Worm (Caenorhabditis elegans) whole organism, mixed stage, embryonic: ENCODE measurements around the gene cyp-33C6.

Experiments used
- bed-3 ChIP-seq: fragments of 200-800 bp; sonication (Bioruptor generic); optimal IDR thresholded peaks from 3 replicates; lab custom pipeline; 2018; ENCODE audit warnings: mild to moderate bottlenecking, missing genetic modification characterization, moderate library complexity, missing compliant biosample characterization
- blmp-1 ChIP-seq: fragments of 150-350 bp; optimal IDR thresholded peaks from 2 replicates; lab custom pipeline; 2014; ENCODE audit warnings: missing biosample characterization, missing genetic modification characterization
- ceh-39 ChIP-seq: fragments of 150-350 bp; optimal IDR thresholded peaks from 2 replicates; lab custom pipeline; 2014; ENCODE audit warnings: missing biosample characterization, missing genetic modification characterization
- ceh-43 ChIP-seq: fragments of 200-800 bp; sonication (Bioruptor generic); optimal IDR thresholded peaks from 2 replicates; lab custom pipeline; 2018; ENCODE audit warnings: mild to moderate bottlenecking, missing genetic modification characterization, moderate library complexity, missing compliant biosample characterization
- ceh-83 ChIP-seq: fragments of 200-800 bp; sonication (Bioruptor generic); optimal IDR thresholded peaks from 2 replicates; lab custom pipeline; 2018; ENCODE audit warnings: mild to moderate bottlenecking, missing genetic modification characterization, missing compliant biosample characterization
- ces-1 ChIP-seq: fragments of 150-350 bp; optimal IDR thresholded peaks from 2 replicates; lab custom pipeline; 2014; ENCODE audit warnings: missing biosample characterization, missing genetic modification reagents, missing genetic modification characterization
- cnd-1 ChIP-seq: fragments of 200-800 bp; sonication (Bioruptor generic); optimal IDR thresholded peaks from 2 replicates; lab custom pipeline; 2018; ENCODE audit warnings: mild to moderate bottlenecking, missing genetic modification characterization, missing compliant biosample characterization
- drap-1 ChIP-seq: fragments of 200-800 bp; sonication (Bioruptor generic); optimal IDR thresholded peaks from 3 replicates; lab custom pipeline; 2018; ENCODE audit warnings: mild to moderate bottlenecking, missing genetic modification characterization, missing compliant biosample characterization
- elt-1 ChIP-seq: sonication (generic microtip); optimal IDR thresholded peaks from 2 replicates; lab custom pipeline; 2017; ENCODE audit warnings: missing genetic modification characterization, mild to moderate bottlenecking, missing compliant biosample characterization, antibody characterized with exemption, moderate library complexity, borderline replicate concordance; ENCODE audit not compliant: insufficient read depth
- elt-3 ChIP-seq: fragments of 150-350 bp; optimal IDR thresholded peaks from 2 replicates; lab custom pipeline; 2014; ENCODE audit warnings: missing biosample characterization, missing genetic modification characterization
- flh-1 ChIP-seq: fragments of 200-800 bp; sonication (Bioruptor generic); optimal IDR thresholded peaks from 2 replicates; lab custom pipeline; 2018; ENCODE audit warnings: mild to moderate bottlenecking, missing genetic modification characterization, moderate library complexity, missing compliant biosample characterization
- hlh-1 ChIP-seq: fragments of 150-350 bp; optimal IDR thresholded peaks from 2 replicates; lab custom pipeline; 2014; ENCODE audit warnings: missing biosample characterization, missing genetic modification reagents, missing genetic modification characterization
- lin-13 ChIP-seq: fragments of 150-350 bp; optimal IDR thresholded peaks from 2 replicates; lab custom pipeline; 2014; ENCODE audit warnings: missing biosample characterization, missing genetic modification characterization
- lin-32 ChIP-seq: fragments of 200-800 bp; sonication (Bioruptor generic); optimal IDR thresholded peaks from 2 replicates; lab custom pipeline; 2018; ENCODE audit warnings: mild to moderate bottlenecking, missing genetic modification characterization, missing compliant biosample characterization
- lsy-2 ChIP-seq: fragments of 150-350 bp; optimal IDR thresholded peaks from 2 replicates; lab custom pipeline; 2014; ENCODE audit warnings: missing biosample characterization, missing genetic modification characterization
- mab-5 ChIP-seq: fragments of 150-350 bp; optimal IDR thresholded peaks from 2 replicates; lab custom pipeline; 2014; ENCODE audit warnings: missing biosample characterization, missing genetic modification characterization
- mls-2 ChIP-seq: sonication (generic microtip); optimal IDR thresholded peaks from 2 replicates; lab custom pipeline; 2016; ENCODE audit warnings: mild to moderate bottlenecking, missing genetic modification characterization, moderate library complexity, missing compliant biosample characterization
- nhr-12 ChIP-seq: fragments of 150-350 bp; optimal IDR thresholded peaks from 2 replicates; lab custom pipeline; 2014; ENCODE audit warnings: missing biosample characterization, missing genetic modification characterization
- nhr-2 ChIP-seq: fragments of 150-350 bp; optimal IDR thresholded peaks from 2 replicates; lab custom pipeline; 2014; ENCODE audit warnings: missing biosample characterization, missing genetic modification characterization
- nhr-237 ChIP-seq: fragments of 150-350 bp; optimal IDR thresholded peaks from 2 replicates; lab custom pipeline; 2014; ENCODE audit warnings: missing biosample characterization, missing genetic modification characterization
- nhr-28 ChIP-seq: fragments of 150-350 bp; optimal IDR thresholded peaks from 2 replicates; lab custom pipeline; 2014; ENCODE audit warnings: missing biosample characterization, missing genetic modification characterization
- nhr-76 ChIP-seq: sonication (generic microtip); optimal IDR thresholded peaks from 2 replicates; lab custom pipeline; 2017; ENCODE audit warnings: missing biosample characterization, missing genetic modification characterization
- pha-4 ChIP-seq: fragments of 150-350 bp; optimal IDR thresholded peaks from 2 replicates; lab custom pipeline; 2018; ENCODE audit warnings: missing biosample characterization, missing genetic modification reagents, missing genetic modification characterization
- sem-2 ChIP-seq: fragments of 200-800 bp; sonication (Bioruptor generic); optimal IDR thresholded peaks from 2 replicates; lab custom pipeline; 2018; ENCODE audit warnings: mild to moderate bottlenecking, missing genetic modification characterization, missing compliant biosample characterization
- snpc-4 ChIP-seq: fragments of 150-350 bp; optimal IDR thresholded peaks from 2 replicates; lab custom pipeline; 2014; ENCODE audit warnings: missing biosample characterization, missing genetic modification characterization
- sptf-1 ChIP-seq: sonication (generic microtip); optimal IDR thresholded peaks from 2 replicates; lab custom pipeline; 2017; ENCODE audit warnings: mild to moderate bottlenecking, missing genetic modification characterization, moderate library complexity, missing compliant biosample characterization
- unc-120 ChIP-seq: sonication (generic microtip); optimal IDR thresholded peaks from 2 replicates; lab custom pipeline; 2017; ENCODE audit warnings: missing genetic modification characterization, missing compliant biosample characterization; ENCODE audit not compliant: poor library complexity, severe bottlenecking
- unc-39 ChIP-seq: fragments of 150-350 bp; optimal IDR thresholded peaks from 2 replicates; lab custom pipeline; 2014; ENCODE audit warnings: missing biosample characterization, missing genetic modification characterization
- ztf-11 ChIP-seq: fragments of 150-350 bp; optimal IDR thresholded peaks from 2 replicates; lab custom pipeline; 2014; ENCODE audit warnings: missing biosample characterization, missing genetic modification characterization

The cyp-33C6 gene

ce11 chrV:2235848-2236247 lies 13.4 kb downstream of the cyp-33C6 start, which contains the start of gene cyp-33C4:
TSS of gene cyp-33C4 (plus strand) at chrV:2236140.
- TF ChIP-seq lsy-2 (tag; lab: Kevin White, UChicago) = no peak
- no peak for TF ChIP-seq nhr-237 (tag; lab: Kevin White, UChicago)
- no peak for TF ChIP-seq ceh-39 (tag; lab: Kevin White, UChicago)
- no peak for TF ChIP-seq pha-4
- no peak for TF ChIP-seq mls-2
- TF ChIP-seq ces-1 (GFP tag; lab: Kevin White, UChicago) = no peak
- TF ChIP-seq nhr-76 (tag; lab: Kevin White, UChicago) = no peak
- TF ChIP-seq unc-120 (tag; lab: Kevin White, UChicago) = no peak
- TF ChIP-seq, all 35 proteins: peak for 0

ce11 chrV:2233177-2233576 lies 16.0 kb downstream of the cyp-33C6 start, which contains the start of gene nhr-96:
TSS of gene nhr-96 (plus strand) at chrV:2233477.
- no peak for TF ChIP-seq lsy-2 (tag; lab: Kevin White, UChicago)
- TF ChIP-seq ceh-43 (GFP tag; lab: Kevin White, UChicago) = no peak
- no peak for TF ChIP-seq sem-2 (GFP tag; lab: Kevin White, UChicago)
- no peak for TF ChIP-seq cnd-1 (tag; lab: Kevin White, UChicago)
- TF ChIP-seq nhr-237 (tag; lab: Kevin White, UChicago) = no peak
- TF ChIP-seq nhr-12 = no peak
- TF ChIP-seq nhr-28 = no peak
- no peak for TF ChIP-seq lin-32 (GFP tag; lab: Kevin White, UChicago)
- no peak for TF ChIP-seq elt-1
- TF ChIP-seq hlh-1 = no peak
- no peak for TF ChIP-seq ces-1 (GFP tag; lab: Kevin White, UChicago)
- TF ChIP-seq unc-39 = no peak
- TF ChIP-seq ceh-39 (tag; lab: Kevin White, UChicago) = no peak

- TF ChIP-seq drap-1 (GFP tag; lab: Kevin White, UChicago) (no peak), ceh-43 (GFP tag; lab: Kevin White, UChicago) (no peak), mab-5 (no peak), snpc-4 (tag; lab: Kevin White, UChicago) (no peak), ztf-11 (tag; lab: Kevin White, UChicago) (no peak), sptf-1 (no peak), unc-120 (tag; lab: Kevin White, UChicago) (no peak), lin-32 (GFP tag; lab: Kevin White, UChicago) (no peak), flh-1 (GFP tag; lab: Kevin White, UChicago) (no peak), nhr-2 (no peak), pha-4 (no peak)
These were observed 18.3 kb downstream of the cyp-33C6 start, which contains the start of gene nhr-134 for ce11 chrV:2230912-2231311. TSS of gene nhr-134 (plus strand) at chrV:2231223.

- TF ChIP-seq elt-1 (no peak), bed-3 (GFP tag; lab: Kevin White, UChicago) (no peak), ces-1 (GFP tag; lab: Kevin White, UChicago) (no peak), nhr-2 (no peak), lsy-2 (tag; lab: Kevin White, UChicago) (no peak)
These were observed 20.4 kb downstream of the cyp-33C6 start, which contains the start of gene nhr-126 for ce11 chrV:2228781-2229180. TSS of gene nhr-126 (plus strand) at chrV:2229081.

- TF ChIP-seq sptf-1 = no peak
These were observed 22.3 kb downstream of the cyp-33C6 start, which contains the start of gene nhr-18 for ce11 chrV:2226903-2227302. TSS of gene nhr-18 (plus strand) at chrV:2227203.

- TF ChIP-seq blmp-1 (tag; lab: Kevin White, UChicago) (no peak), unc-120 (tag; lab: Kevin White, UChicago) (no peak), ceh-39 (tag; lab: Kevin White, UChicago) (no peak), sptf-1 (no peak), mls-2 (no peak), ceh-43 (GFP tag; lab: Kevin White, UChicago) (no peak), hlh-1 (no peak), drap-1 (GFP tag; lab: Kevin White, UChicago) (no peak), ceh-83 (no peak)
- TF ChIP-seq, all 35 proteins: peak for 0
These were observed 24.1 kb downstream of the cyp-33C6 start, which contains the start of gene nhr-103 for ce11 chrV:2225130-2225529. TSS of gene nhr-103 (plus strand) at chrV:2225430.

ce11 chrV:2221764-2222163 lies 27.4 kb downstream of the cyp-33C6 start, which contains the start of gene nhr-128:
TSS of gene nhr-128 (plus strand) at chrV:2222064.
- TF ChIP-seq ceh-43 (GFP tag; lab: Kevin White, UChicago) (no peak), mls-2 (no peak), lin-13 (tag; lab: Kevin White, UChicago) (no peak), ceh-83 (no peak), bed-3 (GFP tag; lab: Kevin White, UChicago) (no peak), unc-120 (tag; lab: Kevin White, UChicago) (no peak), lsy-2 (tag; lab: Kevin White, UChicago) (no peak), elt-3 (tag; lab: Kevin White, UChicago) (no peak), nhr-2 (no peak), mab-5 (no peak)
